Worm (Caenorhabditis elegans) whole organism, young adult: Measurements from ENCODE around the gene C44B11.4.

ENCODE experiments used
- F23B12.7 ChIP-seq: sonication (generic microtip); optimal IDR thresholded peaks from 2 replicates; lab custom pipeline; 2017; ENCODE audit warnings: missing genetic modification characterization, mild to moderate bottlenecking, missing compliant biosample characterization, antibody characterized with exemption, moderate library complexity; ENCODE audit not compliant: insufficient read depth
- F55B11.4 ChIP-seq: sonication (generic microtip); optimal IDR thresholded peaks from 2 replicates; lab custom pipeline; 2016; ENCODE audit warnings: missing compliant biosample characterization, missing genetic modification characterization, borderline replicate concordance; ENCODE audit not compliant: insufficient read depth
- Y56A3A.18 ChIP-seq: fragments of 200-800 bp; sonication (Bioruptor generic); IDR thresholded peaks from 2 replicates; pipeline ENCODE4 v1.3.6; 2022; ENCODE audit warnings: missing genetic modification reagents, missing genetic modification characterization, missing compliant biosample characterization
- ama-1 ChIP-seq, 3 experiments: fragments of 150-350 bp in 1 of 3; sonication (generic microtip) in 2 of 3; optimal IDR thresholded peaks; 2 replicates each; lab custom pipeline; 2014 to 2018; ENCODE audit warnings: missing biosample characterization in 2 of 3, missing genetic modification characterization in 2 of 3, missing genetic modification reagents in 2 of 3
- ceh-27 ChIP-seq: fragments of 200-800 bp; sonication (Bioruptor generic); optimal IDR thresholded peaks from 2 replicates; lab custom pipeline; 2018; ENCODE audit warnings: mild to moderate bottlenecking, missing genetic modification characterization, moderate library complexity, missing compliant biosample characterization
- dpff-1 ChIP-seq: sonication (generic microtip); optimal IDR thresholded peaks from 2 replicates; lab custom pipeline; 2017; ENCODE audit warnings: mild to moderate bottlenecking, missing genetic modification characterization, missing compliant biosample characterization
- dpl-1 ChIP-seq: fragments of 150-350 bp; optimal IDR thresholded peaks from 2 replicates; lab custom pipeline; 2014; ENCODE audit warnings: missing biosample characterization, missing genetic modification reagents, missing genetic modification characterization
- lin-40 ChIP-seq: sonication (generic microtip); optimal IDR thresholded peaks from 2 replicates; lab custom pipeline; 2016; ENCODE audit warnings: missing genetic modification characterization, mild to moderate bottlenecking, missing compliant biosample characterization, missing genotype, missing genetic modification reagents
- tbx-9 ChIP-seq: sonication (generic microtip); optimal IDR thresholded peaks from 2 replicates; lab custom pipeline; 2016; ENCODE audit warnings: borderline replicate concordance, missing genetic modification characterization, inconsistent platforms, missing compliant biosample characterization
- tlf-1 ChIP-seq: fragments of 200-800 bp; sonication (Bioruptor generic); optimal IDR thresholded peaks from 2 replicates; lab custom pipeline; 2018; ENCODE audit warnings: mild to moderate bottlenecking, missing genetic modification characterization, missing compliant biosample characterization
- unc-130 ChIP-seq: sonication (generic microtip); optimal IDR thresholded peaks from 2 replicates; lab custom pipeline; 2016; ENCODE audit warnings: missing genetic modification reagents, missing genetic modification characterization, missing compliant biosample characterization
- unc-62 ChIP-seq: fragments of 150-350 bp; optimal IDR thresholded peaks from 2 replicates; lab custom pipeline; 2014; ENCODE audit warnings: missing biosample characterization, missing genetic modification reagents, missing genetic modification characterization
- ztf-26 ChIP-seq: sonication (generic microtip); optimal IDR thresholded peaks from 2 replicates; lab custom pipeline; 2017; ENCODE audit warnings: missing genetic modification characterization, missing compliant biosample characterization

DNA sequence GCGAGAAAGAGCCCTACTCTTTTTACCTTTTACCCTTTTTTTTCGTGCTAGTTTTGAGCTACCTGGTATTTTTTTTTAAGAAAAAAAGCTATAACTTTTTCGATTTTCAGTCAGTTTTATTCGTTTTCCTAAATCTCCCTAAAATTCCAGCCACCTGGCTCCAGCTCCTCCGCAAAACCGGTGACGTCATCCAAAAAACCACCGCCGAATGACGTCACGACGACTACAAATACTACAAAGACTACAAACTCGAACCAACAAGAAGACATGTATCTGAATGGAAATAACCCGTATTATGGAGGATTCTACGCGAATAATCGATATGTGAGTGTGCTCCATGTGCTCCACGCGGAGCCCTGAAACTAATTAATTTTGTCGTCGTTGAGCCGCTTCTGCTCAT lies 48.9 kb downstream of the C44B11.4 start:
- TF ChIP-seq dpff-1 (tag; lab: Kevin White, UChicago): no peak
- TF ChIP-seq ama-1 (optimal IDR thresholded peaks at IDR 0.05; lab: Kevin White, UChicago): no peak
- TF ChIP-seq ama-1 (GFP tag; optimal IDR thresholded peaks at IDR 0.05; lab: Kevin White, UChicago): no peak
- TF ChIP-seq ceh-27: no peak
- TF ChIP-seq tlf-1 (GFP tag; lab: Kevin White, UChicago): no peak
- no peak for TF ChIP-seq F23B12.7 (tag; lab: Kevin White, UChicago)
- TF ChIP-seq unc-130 (GFP tag; lab: Kevin White, UChicago): no peak
- no peak for TF ChIP-seq F55B11.4
- TF ChIP-seq ztf-26 (tag; lab: Kevin White, UChicago): no peak
- no peak for TF ChIP-seq lin-40 (tag; lab: Kevin White, UChicago)
- TF ChIP-seq unc-62 (GFP tag; lab: Kevin White, UChicago): no peak
- no peak for TF ChIP-seq Y56A3A.18 (GFP tag; lab: Robert Waterston, UW)
- no peak for TF ChIP-seq dpl-1 (GFP tag; lab: Kevin White, UChicago)
- TF ChIP-seq tbx-9 (tag; lab: Kevin White, UChicago): no peak
